Fruit fly (Drosophila melanogaster) whole organism, embryonic: ENCODE data around the gene CG5172.

Experiments
- Adf1 ChIP-seq: fragments of 200-800 bp; sonication (Bioruptor generic); IDR thresholded peaks from 2 replicates; pipeline ENCODE4 v1.3.6; 2022; ENCODE audit warnings: missing biosample characterization, missing genetic modification characterization
- Blimp-1 ChIP-seq: fragments of 200-800 bp; sonication (Bioruptor generic); optimal IDR thresholded peaks from 3 replicates; lab custom pipeline; 2018; ENCODE audit warnings: missing biosample characterization, missing genetic modification characterization, mild to moderate bottlenecking, moderate library complexity, missing genetic modification reagents
- CG11723 ChIP-seq: fragments of 200-800 bp; sonication (Bioruptor generic); optimal IDR thresholded peaks from 2 replicates; lab custom pipeline; 2017; ENCODE audit warnings: missing biosample characterization, mild to moderate bottlenecking, missing genetic modification characterization
- CG12236 ChIP-seq: fragments of 200-800 bp; sonication (Bioruptor generic); optimal IDR thresholded peaks from 2 replicates; lab custom pipeline; 2016; ENCODE audit warnings: missing biosample characterization, missing genetic modification characterization
- CG12391 ChIP-seq: fragments of 200-800 bp; sonication (Bioruptor generic); optimal IDR thresholded peaks from 3 replicates; lab custom pipeline; 2018; ENCODE audit warnings: missing biosample characterization, mild to moderate bottlenecking, missing genetic modification characterization, moderate library complexity
- CG13123 ChIP-seq: fragments of 200-800 bp; sonication (Bioruptor generic); optimal IDR thresholded peaks from 2 replicates; lab custom pipeline; 2016; ENCODE audit warnings: missing biosample characterization, missing genetic modification characterization
- CG16813 ChIP-seq: fragments of 200-800 bp; sonication (Bioruptor generic); IDR thresholded peaks from 3 replicates; pipeline ENCODE4 v1.3.6; 2022; ENCODE audit warnings: missing biosample characterization, missing genetic modification characterization; ENCODE audit not compliant: partially characterized antibody
- CG18262 ChIP-seq: fragments of 200-800 bp; optimal IDR thresholded peaks from 3 replicates; lab custom pipeline; 2019; ENCODE audit warnings: missing biosample characterization, mild to moderate bottlenecking, missing genetic modification characterization, moderate library complexity
- CG18599 ChIP-seq: fragments of 200-800 bp; sonication (Bioruptor generic); optimal IDR thresholded peaks from 3 replicates; lab custom pipeline; 2017; ENCODE audit warnings: missing biosample characterization, missing genetic modification characterization, mild to moderate bottlenecking, moderate library complexity, missing genetic modification reagents
- CG33213 ChIP-seq: fragments of 200-800 bp; sonication (Bioruptor generic); optimal IDR thresholded peaks from 3 replicates; lab custom pipeline; 2016; ENCODE audit warnings: missing biosample characterization, missing genetic modification characterization
- CG4328 ChIP-seq: fragments of 200-800 bp; sonication (Bioruptor generic); optimal IDR thresholded peaks from 3 replicates; lab custom pipeline; 2017; ENCODE audit warnings: missing biosample characterization, missing genetic modification reagents, missing genetic modification characterization
- CG4707 ChIP-seq: fragments of 200-800 bp; sonication (Bioruptor generic); optimal IDR thresholded peaks from 2 replicates; lab custom pipeline; 2018; ENCODE audit warnings: missing biosample characterization, mild to moderate bottlenecking, missing genetic modification characterization, moderate library complexity
- CG5180 ChIP-seq: fragments of 200-800 bp; sonication (Bioruptor generic); optimal IDR thresholded peaks from 3 replicates; lab custom pipeline; 2017; ENCODE audit warnings: missing biosample characterization, missing genetic modification characterization, mild to moderate bottlenecking, moderate library complexity, missing genetic modification reagents
- CG6175 ChIP-seq: fragments of 200-800 bp; sonication (Bioruptor generic); IDR thresholded peaks from 3 replicates; pipeline ENCODE4 v1.3.6; 2022; ENCODE audit warnings: missing biosample characterization, missing genetic modification characterization
- CG8290 ChIP-seq, 3 experiments: fragments of 200-800 bp; sonication (Bioruptor generic); optimal IDR thresholded peaks; 2 replicates each; lab custom pipeline; 2016 to 2019; ENCODE audit warnings: missing biosample characterization in 3 of 3, missing genetic modification characterization in 3 of 3, mild to moderate bottlenecking in 2 of 3, moderate library complexity in 1 of 3
- CG8765 ChIP-seq: fragments of 200-800 bp; sonication (Bioruptor generic); IDR thresholded peaks from 2 replicates; pipeline ENCODE4 v1.3.6; 2022; ENCODE audit warnings: missing biosample characterization, missing genetic modification characterization
- CTCF ChIP-seq: fragments of 200-800 bp; sonication (Bioruptor generic); optimal IDR thresholded peaks from 2 replicates; lab custom pipeline; 2017; ENCODE audit warnings: missing biosample characterization, mild to moderate bottlenecking, missing genetic modification characterization, moderate library complexity
- Ets97D ChIP-seq: fragments of 200-800 bp; sonication (Bioruptor generic); optimal IDR thresholded peaks from 3 replicates; lab custom pipeline; 2016; ENCODE audit warnings: missing biosample characterization, missing genetic modification characterization
- HLH3B ChIP-seq: fragments of 200-800 bp; sonication (Bioruptor generic); IDR thresholded peaks from 2 replicates; pipeline ENCODE4 v1.3.6; 2022; ENCODE audit warnings: missing biosample characterization, missing genetic modification characterization
- HLHmδ ChIP-seq: fragments of 200-800 bp; sonication (Bioruptor generic); optimal IDR thresholded peaks from 2 replicates; lab custom pipeline; 2018; ENCODE audit warnings: missing biosample characterization, mild to moderate bottlenecking, missing genetic modification characterization, moderate library complexity
- Hsf ChIP-seq: fragments of 200-800 bp; sonication (Bioruptor generic); optimal IDR thresholded peaks from 3 replicates; lab custom pipeline; 2016; ENCODE audit warnings: missing biosample characterization, missing genetic modification characterization
- Kr ChIP-seq: fragments of 200-800 bp; sonication (Bioruptor generic); optimal IDR thresholded peaks from 2 replicates; lab custom pipeline; 2017; ENCODE audit warnings: missing biosample characterization, mild to moderate bottlenecking, missing genetic modification characterization
- Mad ChIP-seq: fragments of 200-800 bp; sonication (Bioruptor generic); optimal IDR thresholded peaks from 2 replicates; lab custom pipeline; 2016; ENCODE audit warnings: missing biosample characterization, missing genetic modification characterization
- Opbp ChIP-seq: fragments of 200-800 bp; sonication (Bioruptor generic); IDR thresholded peaks from 3 replicates; pipeline ENCODE4 v1.3.6; 2022; ENCODE audit warnings: missing biosample characterization, missing genetic modification characterization; ENCODE audit not compliant: partially characterized antibody
- Optix ChIP-seq: fragments of 200-800 bp; sonication (Bioruptor generic); IDR thresholded peaks from 3 replicates; pipeline ENCODE4 v1.3.6; 2022; ENCODE audit warnings: missing biosample characterization, missing genetic modification characterization
- Rx ChIP-seq: fragments of 200-800 bp; sonication (Bioruptor generic); IDR thresholded peaks from 2 replicates; pipeline ENCODE4 v1.3.6; 2022; ENCODE audit warnings: missing biosample characterization, missing genetic modification characterization
- Sry-δ ChIP-seq: fragments of 200-800 bp; sonication (Bioruptor generic); optimal IDR thresholded peaks from 2 replicates; lab custom pipeline; 2016; ENCODE audit warnings: missing biosample characterization, missing genetic modification characterization
- Trl ChIP-seq, 3 experiments: fragments of >200 bp in 2 of 3; fragments of 200-800 bp in 1 of 3; sonication (Bioruptor generic) in 1 of 3; optimal IDR thresholded peaks; 2 replicates in 1 of 3; 3 replicates in 2 of 3; lab custom pipeline; 2016 to 2017; ENCODE audit warnings: missing biosample characterization in 1 of 3, missing genetic modification characterization in 1 of 3
- amos ChIP-seq: fragments of 200-800 bp; sonication (Bioruptor generic); IDR thresholded peaks from 2 replicates; pipeline ENCODE4 v1.3.6; 2022; ENCODE audit warnings: missing biosample characterization, missing genetic modification characterization; ENCODE audit not compliant: partially characterized antibody
- aop ChIP-seq: fragments of 200-800 bp; sonication (Bioruptor generic); IDR thresholded peaks from 2 replicates; pipeline ENCODE4 v1.3.6; 2022; ENCODE audit warnings: missing biosample characterization, missing genetic modification characterization
- ato ChIP-seq: fragments of 200-800 bp; sonication (Bioruptor generic); IDR thresholded peaks from 2 replicates; pipeline ENCODE4 v1.3.6; 2022; ENCODE audit warnings: missing biosample characterization, missing genetic modification characterization; ENCODE audit not compliant: partially characterized antibody
- btn ChIP-seq: fragments of 200-800 bp; sonication (Bioruptor generic); optimal IDR thresholded peaks from 2 replicates; lab custom pipeline; 2016; ENCODE audit warnings: missing biosample characterization, missing genetic modification characterization
- caup ChIP-seq: fragments of 200-800 bp; sonication (Bioruptor generic); optimal IDR thresholded peaks from 3 replicates; lab custom pipeline; 2017; ENCODE audit warnings: missing biosample characterization, mild to moderate bottlenecking, missing genetic modification characterization, moderate library complexity; ENCODE audit not compliant: severe bottlenecking
- corto ChIP-seq: fragments of 200-800 bp; sonication (Bioruptor generic); optimal IDR thresholded peaks from 2 replicates; lab custom pipeline; 2016; ENCODE audit warnings: missing biosample characterization, mild to moderate bottlenecking, missing genetic modification characterization, moderate library complexity
- dysf ChIP-seq: fragments of 200-800 bp; sonication (Bioruptor generic); IDR thresholded peaks from 3 replicates; pipeline ENCODE4 v1.3.6; 2022; ENCODE audit warnings: missing biosample characterization, missing genetic modification characterization
- emc ChIP-seq: fragments of 200-800 bp; sonication (Bioruptor generic); optimal IDR thresholded peaks from 2 replicates; lab custom pipeline; 2016; ENCODE audit warnings: missing biosample characterization, missing genetic modification characterization
- en ChIP-seq: fragments of 200-800 bp; sonication (Bioruptor generic); optimal IDR thresholded peaks from 2 replicates; lab custom pipeline; 2016; ENCODE audit warnings: missing biosample characterization, missing genetic modification characterization
- ewg ChIP-seq: fragments of 200-800 bp; sonication (Bioruptor generic); optimal IDR thresholded peaks from 3 replicates; lab custom pipeline; 2017; ENCODE audit warnings: mild to moderate bottlenecking, missing biosample characterization, missing genetic modification reagents, missing genetic modification characterization
- fd102C ChIP-seq: fragments of 200-800 bp; sonication (Bioruptor generic); optimal IDR thresholded peaks from 2 replicates; lab custom pipeline; 2018; ENCODE audit warnings: missing biosample characterization, mild to moderate bottlenecking, missing genetic modification characterization, moderate library complexity
- fd96Cb ChIP-seq: fragments of 200-800 bp; sonication (Bioruptor generic); optimal IDR thresholded peaks from 2 replicates; lab custom pipeline; 2018; ENCODE audit warnings: missing biosample characterization, mild to moderate bottlenecking, missing genetic modification characterization, moderate library complexity
- ftz-f1 ChIP-seq: fragments of 200-800 bp; sonication (Bioruptor generic); optimal IDR thresholded peaks from 2 replicates; lab custom pipeline; 2016; ENCODE audit warnings: missing biosample characterization, missing genetic modification characterization
- gce ChIP-seq: fragments of 200-800 bp; sonication (Bioruptor generic); IDR thresholded peaks from 3 replicates; pipeline ENCODE4 v1.3.6; 2022; ENCODE audit warnings: missing biosample characterization, missing genetic modification characterization
- gcm ChIP-seq: fragments of 200-800 bp; sonication (Bioruptor generic); optimal IDR thresholded peaks from 2 replicates; lab custom pipeline; 2019; ENCODE audit warnings: missing biosample characterization, mild to moderate bottlenecking, missing genetic modification characterization, moderate library complexity
- gsb-n ChIP-seq: fragments of 200-800 bp; sonication (Bioruptor generic); optimal IDR thresholded peaks from 3 replicates; lab custom pipeline; 2018; ENCODE audit warnings: missing biosample characterization, mild to moderate bottlenecking, missing genetic modification characterization
- h ChIP-seq: fragments of >200 bp; optimal IDR thresholded peaks from 2 replicates; lab custom pipeline; 2017
- inv ChIP-seq: fragments of 200-800 bp; sonication (Bioruptor generic); IDR thresholded peaks from 2 replicates; pipeline ENCODE4 v1.3.6; 2022; ENCODE audit warnings: missing biosample characterization, missing genetic modification characterization; ENCODE audit not compliant: partially characterized antibody
- jing ChIP-seq: fragments of 200-800 bp; sonication (Bioruptor generic); optimal IDR thresholded peaks from 2 replicates; lab custom pipeline; 2018; ENCODE audit warnings: missing biosample characterization, mild to moderate bottlenecking, missing genetic modification characterization
- kay ChIP-seq: fragments of 200-800 bp; sonication (Bioruptor generic); optimal IDR thresholded peaks from 2 replicates; lab custom pipeline; 2016; ENCODE audit warnings: missing biosample characterization, missing genetic modification characterization
- odd ChIP-seq: fragments of 200-800 bp; sonication (Bioruptor generic); optimal IDR thresholded peaks from 2 replicates; lab custom pipeline; 2017; ENCODE audit warnings: missing biosample characterization, mild to moderate bottlenecking, missing genetic modification characterization
- vfl ChIP-seq: fragments of 200-800 bp; sonication (Bioruptor generic); optimal IDR thresholded peaks from 2 replicates; lab custom pipeline; 2016; ENCODE audit warnings: missing biosample characterization, missing genetic modification characterization

Gene CG5172

dm6 chrX:17178484-17178921, 42.7 kb upstream of the CG5172 start (continued):
- no peak for TF ChIP-seq gsb-n (tag; lab: Kevin White, UChicago)
- TF ChIP-seq HLH3B (GFP tag; lab: Robert Waterston, UW) = peak; percentile 99
- TF ChIP-seq HLHmδ (GFP tag; lab: Kevin White, UChicago) = no peak
- TF ChIP-seq CG6175 (GFP tag; lab: Robert Waterston, UW) = peak; percentile 95
- no peak for TF ChIP-seq aop (GFP tag; lab: Robert Waterston, UW)
- 0 out of 3 replicates have a peak, but pooled peaks have one; percentile 63 for TF ChIP-seq Optix (GFP tag; lab: Robert Waterston, UW)
- TF ChIP-seq CG13123 (GFP tag; lab: Kevin White, UChicago) = no peak
- no peak for TF ChIP-seq Adf1
- peak; percentile 51 for TF ChIP-seq Sry-δ (GFP tag; lab: Kevin White, UChicago)
- TF ChIP-seq jing (GFP tag; lab: Kevin White, UChicago) = no peak
- TF ChIP-seq gce (GFP tag; lab: Robert Waterston, UW) = peak; percentile 99
- TF ChIP-seq Kr (GFP tag; lab: Kevin White, UChicago) = peak; percentile 63
- TF ChIP-seq CG18599 (GFP tag; lab: Kevin White, UChicago) = peak; percentile 98
- peak; percentile 92 for TF ChIP-seq Ets97D (GFP tag; lab: Kevin White, UChicago)
- peak; percentile 97 for TF ChIP-seq Blimp-1 (GFP tag; lab: Kevin White, UChicago)
- no peak for TF ChIP-seq CG4707 (GFP tag; lab: Kevin White, UChicago)
- no peak for TF ChIP-seq CG12236 (GFP tag; lab: Kevin White, UChicago)
- TF ChIP-seq Trl (optimal IDR thresholded peaks at IDR 0.05; lab: Kevin White, UChicago) = peak; percentile 87 to 93
- peak; percentile 93 for TF ChIP-seq Trl (GFP tag; optimal IDR thresholded peaks at IDR 0.05; lab: Kevin White, UChicago)
- no peak for TF ChIP-seq ewg (GFP tag; lab: Kevin White, UChicago)
- TF ChIP-seq CG16813 (GFP tag; lab: Robert Waterston, UW) = no peak
- TF ChIP-seq CG18262 (tag; lab: Kevin White, UChicago) = peak; percentile 99
- no peak for TF ChIP-seq gcm
- no peak for TF ChIP-seq h (lab: Kevin White, UChicago)
- peak; percentile 96 for TF ChIP-seq CG8290 (GFP tag; optimal IDR thresholded peaks at IDR 0.05; lab: Kevin White, UChicago)
- TF ChIP-seq CG8290 (tag; optimal IDR thresholded peaks at IDR 0.05; lab: Kevin White, UChicago) = no peak
- TF ChIP-seq CG8765 (GFP tag; lab: Robert Waterston, UW) = peak; percentile 97
- no peak for TF ChIP-seq CG11723 (GFP tag; lab: Kevin White, UChicago)
- peak; percentile 62 for TF ChIP-seq CTCF
- TF ChIP-seq CG33213 = peak; percentile 86
- TF ChIP-seq dysf (GFP tag; lab: Robert Waterston, UW) = peak; percentile 99
- peak; percentile 81 for TF ChIP-seq emc (GFP tag; lab: Kevin White, UChicago)
- peak; percentile 79 for TF ChIP-seq Hsf (GFP tag; lab: Kevin White, UChicago)
- peak; percentile 90 for TF ChIP-seq CG5180 (GFP tag; lab: Kevin White, UChicago)
- TF ChIP-seq corto = peak; percentile 98
- TF ChIP-seq Opbp = no peak
- TF ChIP-seq Mad (GFP tag; lab: Kevin White, UChicago) = no peak
- TF ChIP-seq odd (GFP tag; lab: Kevin White, UChicago) = peak; percentile 88
- peak; percentile 98 for TF ChIP-seq fd96Cb (tag; lab: Kevin White, UChicago)
- TF ChIP-seq caup = peak; percentile 96
- TF ChIP-seq kay (GFP tag; lab: Kevin White, UChicago) = peak; percentile 97
- TF ChIP-seq inv (GFP tag; lab: Robert Waterston, UW) = no peak
- no peak for TF ChIP-seq vfl (GFP tag; lab: Kevin White, UChicago)
- no peak for TF ChIP-seq amos
- peak; percentile 77 for TF ChIP-seq en (GFP tag; lab: Kevin White, UChicago)
- TF ChIP-seq Rx = peak; percentile 96
- peak; percentile 74 for TF ChIP-seq ftz-f1
- TF ChIP-seq btn (GFP tag; lab: Kevin White, UChicago) = peak; percentile 80
- peak; percentile 77 for TF ChIP-seq fd102C (GFP tag; lab: Kevin White, UChicago)
- TF ChIP-seq CG12391 (tag; lab: Kevin White, UChicago) = no peak
- TF ChIP-seq CG4328 = peak; percentile 93
- TF ChIP-seq ato (GFP tag; lab: Robert Waterston, UW) = no peak
